Worm (Caenorhabditis elegans): ENCODE measurements around the gene Y57G11B.3.

DNA sequence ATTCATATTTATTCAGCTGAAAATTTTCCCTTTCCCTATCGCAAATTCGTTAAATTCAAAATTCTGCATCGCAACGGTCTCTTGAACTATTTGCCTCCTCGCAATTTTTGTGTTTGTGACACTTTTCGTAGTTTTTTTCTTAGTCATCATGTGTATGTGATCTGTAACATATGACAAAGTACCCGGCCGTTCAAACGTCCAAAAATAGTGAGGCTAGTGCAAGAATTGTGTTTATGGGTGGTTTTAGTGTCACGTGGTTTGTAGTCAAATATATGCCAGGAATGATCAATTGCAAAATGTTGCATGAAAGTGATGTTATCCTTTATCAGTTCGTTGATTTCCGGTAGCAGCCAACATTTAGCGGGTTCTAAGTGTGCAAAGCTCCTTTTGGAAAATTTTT lies 35.6 kb upstream of the Y57G11B.3 start:
- TF ChIP-seq unc-62 (GFP tag; optimal IDR thresholded peaks at IDR 0.05), result no peak
- TF ChIP-seq ztf-11 (tag; optimal IDR thresholded peaks at IDR 0.05), result no peak
- TF ChIP-seq lin-13 (tag; optimal IDR thresholded peaks at IDR 0.05), result no peak
- TF ChIP-seq M03D4.4 (tag; optimal IDR thresholded peaks at IDR 0.05), result no peak
- TF ChIP-seq snpc-4 (tag; optimal IDR thresholded peaks at IDR 0.05), result no peak
- no peak for TF ChIP-seq hlh-1 (tag; optimal IDR thresholded peaks at IDR 0.05)
- TF ChIP-seq sptf-1 (tag; optimal IDR thresholded peaks at IDR 0.05), result no peak
- TF ChIP-seq unc-39 (tag; optimal IDR thresholded peaks at IDR 0.05), result no peak
- no peak for TF ChIP-seq nhr-2 (tag; optimal IDR thresholded peaks at IDR 0.05)
- no peak for TF ChIP-seq mep-1 (tag; optimal IDR thresholded peaks at IDR 0.05)
- TF ChIP-seq zip-8 (tag; optimal IDR thresholded peaks at IDR 0.05), result no peak
- TF ChIP-seq nhr-12 (tag; optimal IDR thresholded peaks at IDR 0.05), result no peak
- TF ChIP-seq elt-1 (tag; optimal IDR thresholded peaks at IDR 0.05; ENCODE audit: borderline replicate concordance, insufficient read depth), result no peak
- TF ChIP-seq ceh-43 (GFP tag; optimal IDR thresholded peaks at IDR 0.05), result no peak
